Fruit fly (Drosophila melanogaster) whole organism, embryonic: ENCODE results near the gene CG32845.

Experiments used
- CG10209 ChIP-seq: fragments of 200-800 bp; sonication (Bioruptor generic); optimal IDR thresholded peaks from 3 replicates; lab custom pipeline; 2017; ENCODE audit warnings: missing biosample characterization, mild to moderate bottlenecking, missing genetic modification characterization, missing genetic modification reagents
- CG10543 ChIP-seq: fragments of 200-800 bp; sonication (Bioruptor generic); optimal IDR thresholded peaks from 3 replicates; lab custom pipeline; 2017; ENCODE audit warnings: missing biosample characterization, mild to moderate bottlenecking, missing genetic modification characterization, moderate library complexity
- CG10654 ChIP-seq: fragments of 200-800 bp; sonication (Bioruptor generic); optimal IDR thresholded peaks from 2 replicates; lab custom pipeline; 2016; ENCODE audit warnings: missing biosample characterization, missing genetic modification characterization
- CG12769 ChIP-seq: fragments of 200-800 bp; sonication (Bioruptor generic); optimal IDR thresholded peaks from 2 replicates; lab custom pipeline; 2019; ENCODE audit warnings: missing biosample characterization, mild to moderate bottlenecking, missing genetic modification characterization, moderate library complexity
- CG13424 ChIP-seq: fragments of 200-800 bp; sonication (Bioruptor generic); optimal IDR thresholded peaks from 2 replicates; lab custom pipeline; 2019; ENCODE audit warnings: missing biosample characterization, mild to moderate bottlenecking, missing genetic modification characterization, moderate library complexity
- CG15011 ChIP-seq: fragments of 200-800 bp; sonication (Bioruptor generic); optimal IDR thresholded peaks from 3 replicates; lab custom pipeline; 2018; ENCODE audit warnings: missing biosample characterization, mild to moderate bottlenecking, missing genetic modification characterization
- CG17328 ChIP-seq: fragments of 200-800 bp; sonication (Bioruptor generic); IDR thresholded peaks from 2 replicates; pipeline ENCODE4 v1.3.6; 2022; ENCODE audit warnings: missing biosample characterization, missing genetic modification characterization
- CG31365 ChIP-seq: fragments of 200-800 bp; sonication (Bioruptor generic); optimal IDR thresholded peaks from 2 replicates; lab custom pipeline; 2018; ENCODE audit warnings: missing biosample characterization, mild to moderate bottlenecking, missing genetic modification characterization
- CG31388 ChIP-seq: fragments of 200-800 bp; sonication (Bioruptor generic); optimal IDR thresholded peaks from 2 replicates; lab custom pipeline; 2016; ENCODE audit warnings: missing biosample characterization, missing genetic modification characterization
- CG31441 ChIP-seq: fragments of 200-800 bp; sonication (Bioruptor generic); IDR thresholded peaks from 2 replicates; pipeline ENCODE4 v1.3.6; 2022; ENCODE audit warnings: missing biosample characterization, missing genetic modification characterization
- CG3163 ChIP-seq: fragments of 200-800 bp; sonication (Bioruptor generic); optimal IDR thresholded peaks from 3 replicates; lab custom pipeline; 2016; ENCODE audit warnings: missing biosample characterization, missing genetic modification characterization
- CG33557 ChIP-seq: fragments of 200-800 bp; sonication (Bioruptor generic); optimal IDR thresholded peaks from 2 replicates; lab custom pipeline; 2019; ENCODE audit warnings: missing biosample characterization, mild to moderate bottlenecking, missing genetic modification characterization, moderate library complexity
- CG34422 ChIP-seq: fragments of 200-800 bp; sonication (Bioruptor generic); IDR thresholded peaks from 3 replicates; pipeline ENCODE4 v1.3.6; 2022; ENCODE audit warnings: missing biosample characterization, missing genetic modification characterization
- CG4360 ChIP-seq: fragments of 200-800 bp; sonication (Bioruptor generic); IDR thresholded peaks from 2 replicates; pipeline ENCODE4 v1.3.6; 2022; ENCODE audit warnings: missing biosample characterization, missing genetic modification characterization
- CG43689 ChIP-seq: fragments of 200-800 bp; sonication (Bioruptor generic); IDR thresholded peaks from 2 replicates; pipeline ENCODE4 v1.3.6; 2022; ENCODE audit warnings: missing biosample characterization, missing genetic modification characterization
- CG4707 ChIP-seq: fragments of 200-800 bp; sonication (Bioruptor generic); optimal IDR thresholded peaks from 2 replicates; lab custom pipeline; 2018; ENCODE audit warnings: missing biosample characterization, mild to moderate bottlenecking, missing genetic modification characterization, moderate library complexity
- CG6175 ChIP-seq: fragments of 200-800 bp; sonication (Bioruptor generic); IDR thresholded peaks from 3 replicates; pipeline ENCODE4 v1.3.6; 2022; ENCODE audit warnings: missing biosample characterization, missing genetic modification characterization
- CG6791 ChIP-seq: fragments of 200-800 bp; sonication (Bioruptor generic); IDR thresholded peaks from 3 replicates; pipeline ENCODE4 v1.3.6; 2022; ENCODE audit warnings: missing biosample characterization, missing genetic modification characterization; ENCODE audit not compliant: partially characterized antibody
- CG8089 ChIP-seq: fragments of 200-800 bp; sonication (Bioruptor generic); optimal IDR thresholded peaks from 3 replicates; lab custom pipeline; 2016; ENCODE audit warnings: missing biosample characterization, missing genetic modification characterization
- CG9876 ChIP-seq: fragments of 200-800 bp; sonication (Bioruptor generic); optimal IDR thresholded peaks from 2 replicates; lab custom pipeline; 2016; ENCODE audit warnings: missing biosample characterization, missing genetic modification characterization
- D19A ChIP-seq: fragments of 200-800 bp; optimal IDR thresholded peaks from 3 replicates; lab custom pipeline; 2019; ENCODE audit warnings: missing biosample characterization, mild to moderate bottlenecking, missing genetic modification characterization, moderate library complexity
- Deaf1 ChIP-seq: fragments of 200-800 bp; optimal IDR thresholded peaks from 3 replicates; lab custom pipeline; 2019; ENCODE audit warnings: missing biosample characterization, mild to moderate bottlenecking, missing genetic modification characterization, moderate library complexity
- Dref ChIP-seq: fragments of 200-800 bp; sonication (Bioruptor generic); IDR thresholded peaks from 2 replicates; pipeline ENCODE4 v1.3.6; 2022; ENCODE audit warnings: missing biosample characterization, missing genetic modification characterization
- Elba2 ChIP-seq: fragments of 200-800 bp; sonication (Bioruptor generic); optimal IDR thresholded peaks from 3 replicates; lab custom pipeline; 2016; ENCODE audit warnings: missing biosample characterization, missing genetic modification characterization
- HHEX ChIP-seq: fragments of 200-800 bp; sonication (Bioruptor generic); optimal IDR thresholded peaks from 3 replicates; lab custom pipeline; 2017; ENCODE audit warnings: missing biosample characterization, mild to moderate bottlenecking, missing genetic modification characterization, missing genetic modification reagents
- Hand ChIP-seq: fragments of 200-800 bp; sonication (Bioruptor generic); optimal IDR thresholded peaks from 2 replicates; lab custom pipeline; 2017; ENCODE audit warnings: mild to moderate bottlenecking, missing biosample characterization, missing genetic modification reagents, missing genetic modification characterization
- MESR4 ChIP-seq: fragments of 200-800 bp; sonication (Bioruptor generic); optimal IDR thresholded peaks from 2 replicates; lab custom pipeline; 2018; ENCODE audit warnings: missing biosample characterization, mild to moderate bottlenecking, missing genetic modification characterization, moderate library complexity
- NC2α ChIP-seq: fragments of 200-800 bp; sonication (Bioruptor generic); optimal IDR thresholded peaks from 2 replicates; lab custom pipeline; 2016; ENCODE audit warnings: missing biosample characterization, missing genetic modification characterization
- NC2β ChIP-seq: fragments of 200-800 bp; sonication (Bioruptor generic); optimal IDR thresholded peaks from 2 replicates; lab custom pipeline; 2016; ENCODE audit warnings: missing biosample characterization, missing genetic modification characterization
- Oli ChIP-seq: fragments of 200-800 bp; sonication (Bioruptor generic); optimal IDR thresholded peaks from 2 replicates; lab custom pipeline; 2018; ENCODE audit warnings: missing biosample characterization, mild to moderate bottlenecking, missing genetic modification characterization, moderate library complexity
- Xbp1 ChIP-seq: fragments of 200-800 bp; sonication (Bioruptor generic); optimal IDR thresholded peaks from 3 replicates; lab custom pipeline; 2016; ENCODE audit warnings: missing biosample characterization, mild to moderate bottlenecking, missing genetic modification characterization
- bigmax ChIP-seq: fragments of 200-800 bp; sonication (Bioruptor generic); optimal IDR thresholded peaks from 2 replicates; lab custom pipeline; 2018; ENCODE audit warnings: missing biosample characterization, mild to moderate bottlenecking, missing genetic modification characterization
- btn ChIP-seq: fragments of 200-800 bp; sonication (Bioruptor generic); optimal IDR thresholded peaks from 2 replicates; lab custom pipeline; 2016; ENCODE audit warnings: missing biosample characterization, missing genetic modification characterization
- cg ChIP-seq: fragments of 200-800 bp; sonication (Bioruptor generic); optimal IDR thresholded peaks from 3 replicates; lab custom pipeline; 2019; ENCODE audit warnings: missing biosample characterization, mild to moderate bottlenecking, missing genetic modification characterization, moderate library complexity
- chn ChIP-seq: fragments of 200-800 bp; sonication (Bioruptor generic); optimal IDR thresholded peaks from 2 replicates; lab custom pipeline; 2016; ENCODE audit warnings: missing biosample characterization, missing genetic modification characterization
- dati ChIP-seq: fragments of 200-800 bp; sonication (Bioruptor generic); IDR thresholded peaks from 2 replicates; pipeline ENCODE4 v1.3.6; 2022; ENCODE audit warnings: missing biosample characterization, missing genetic modification characterization
- fd102C ChIP-seq: fragments of 200-800 bp; sonication (Bioruptor generic); optimal IDR thresholded peaks from 2 replicates; lab custom pipeline; 2018; ENCODE audit warnings: missing biosample characterization, mild to moderate bottlenecking, missing genetic modification characterization, moderate library complexity
- gcm2 ChIP-seq: fragments of 200-800 bp; sonication (Bioruptor generic); optimal IDR thresholded peaks from 2 replicates; lab custom pipeline; 2016; ENCODE audit warnings: missing biosample characterization, missing genetic modification characterization
- grn ChIP-seq: fragments of 200-800 bp; sonication (Bioruptor generic); optimal IDR thresholded peaks from 3 replicates; lab custom pipeline; 2017; ENCODE audit warnings: missing biosample characterization, missing genetic modification characterization
- gsb ChIP-seq: fragments of 200-800 bp; sonication (Bioruptor generic); IDR thresholded peaks from 2 replicates; pipeline ENCODE4 v1.3.6; 2022; ENCODE audit warnings: missing biosample characterization, missing genetic modification characterization
- her ChIP-seq: fragments of 200-800 bp; sonication (Bioruptor generic); optimal IDR thresholded peaks from 2 replicates; lab custom pipeline; 2016; ENCODE audit warnings: missing biosample characterization, missing genetic modification characterization
- inv ChIP-seq: fragments of 200-800 bp; sonication (Bioruptor generic); IDR thresholded peaks from 2 replicates; pipeline ENCODE4 v1.3.6; 2022; ENCODE audit warnings: missing biosample characterization, missing genetic modification characterization; ENCODE audit not compliant: partially characterized antibody
- p53 ChIP-seq: fragments of 200-800 bp; sonication (Bioruptor generic); optimal IDR thresholded peaks from 2 replicates; lab custom pipeline; 2016; ENCODE audit warnings: missing biosample characterization, missing genetic modification characterization
- salm ChIP-seq: fragments of 200-800 bp; sonication (Bioruptor generic); optimal IDR thresholded peaks from 2 replicates; lab custom pipeline; 2018; ENCODE audit warnings: missing biosample characterization, mild to moderate bottlenecking, missing genetic modification characterization
- scrt ChIP-seq: fragments of 200-800 bp; sonication (Bioruptor generic); optimal IDR thresholded peaks from 2 replicates; lab custom pipeline; 2018; ENCODE audit warnings: missing biosample characterization, mild to moderate bottlenecking, missing genetic modification characterization, moderate library complexity
- tin ChIP-seq: fragments of 200-800 bp; sonication (Bioruptor generic); optimal IDR thresholded peaks from 3 replicates; lab custom pipeline; 2016; ENCODE audit warnings: missing biosample characterization, missing genetic modification characterization
- tna ChIP-seq: fragments of 200-800 bp; sonication (Bioruptor generic); IDR thresholded peaks from 2 replicates; pipeline ENCODE4 v1.3.6; 2022; ENCODE audit warnings: missing biosample characterization, missing genetic modification characterization; ENCODE audit not compliant: partially characterized antibody
- z ChIP-seq: fragments of 200-800 bp; sonication (Bioruptor generic); IDR thresholded peaks from 3 replicates; pipeline ENCODE4 v1.3.6; 2022; ENCODE audit warnings: missing biosample characterization, missing genetic modification characterization
- zen2 ChIP-seq: fragments of 200-800 bp; sonication (Bioruptor generic); IDR thresholded peaks from 3 replicates; pipeline ENCODE4 v1.3.6; 2022; ENCODE audit warnings: missing biosample characterization, missing genetic modification characterization; ENCODE audit not compliant: partially characterized antibody

The CG32845 gene

dm6 chr3L:319145-320009 lies 46.2 kb upstream of the CG32845 start, which contains the start of gene fwd (continued):
- TF ChIP-seq CG12769 (tag; lab: Kevin White, UChicago) (peak; percentile 31), CG31441 (GFP tag; lab: Robert Waterston, UW) (peak; percentile 32; the same call in 1 of the 2 replicates), HHEX (GFP tag; lab: Kevin White, UChicago) (peak; percentile 26), CG9876 (GFP tag; lab: Kevin White, UChicago) (no peak), CG33557 (GFP tag; lab: Kevin White, UChicago) (peak; percentile 54), Dref (peak; percentile 49), grn (no peak), CG3163 (GFP tag; lab: Kevin White, UChicago) (peak; percentile 38), btn (GFP tag; lab: Kevin White, UChicago) (no peak), tin (GFP tag; lab: Kevin White, UChicago) (no peak), scrt (GFP tag; lab: Kevin White, UChicago) (peak; percentile 63), cg (GFP tag; lab: Kevin White, UChicago) (peak; percentile 98), CG31365 (tag; lab: Kevin White, UChicago) (peak; percentile 14), CG8089 (no peak), CG10654 (GFP tag; lab: Kevin White, UChicago) (no peak), Oli (tag; lab: Kevin White, UChicago) (no peak), NC2α (GFP tag; lab: Kevin White, UChicago) (peak; percentile 2), Xbp1 (GFP tag; lab: Kevin White, UChicago) (peak; percentile 31), Hand (GFP tag; lab: Kevin White, UChicago) (peak; percentile 30), p53 (GFP tag; lab: Kevin White, UChicago) (no peak), CG15011 (GFP tag; lab: Kevin White, UChicago) (no peak), CG6791 (GFP tag; lab: Robert Waterston, UW) (peak; percentile 54; the same call in 1 of the 3 replicates), CG10543 (GFP tag; lab: Kevin White, UChicago) (peak; percentile 82), gsb (GFP tag; lab: Robert Waterston, UW) (no peak), her (peak; percentile 100), zen2 (GFP tag; lab: Robert Waterston, UW) (no peak), CG4360 (peak; percentile 76), CG10209 (no peak), CG17328 (GFP tag; lab: Robert Waterston, UW) (no peak), salm (no peak), dati (GFP tag; lab: Robert Waterston, UW) (no peak), gcm2 (GFP tag; lab: Kevin White, UChicago) (no peak), CG6175 (GFP tag; lab: Robert Waterston, UW) (no peak), CG34422 (peak; percentile 72; the same call in 1 of the 3 replicates), MESR4 (GFP tag; lab: Kevin White, UChicago) (peak; percentile 80), bigmax (GFP tag; lab: Kevin White, UChicago) (peak; percentile 52), chn (peak; percentile 6), Elba2 (GFP tag; lab: Kevin White, UChicago) (no peak), inv (no peak; the same call in 1 of the 2 replicates), CG4707 (GFP tag; lab: Kevin White, UChicago) (no peak), z (GFP tag; lab: Robert Waterston, UW) (peak; percentile 85), CG31388 (GFP tag; lab: Kevin White, UChicago) (no peak), NC2β (GFP tag; lab: Kevin White, UChicago) (peak; percentile 27), tna (GFP tag; lab: Robert Waterston, UW) (no peak), Deaf1 (tag; lab: Kevin White, UChicago) (peak; percentile 68), fd102C (GFP tag; lab: Kevin White, UChicago) (no peak), D19A (tag; lab: Kevin White, UChicago) (peak; percentile 36), CG13424 (peak; percentile 38), CG43689 (GFP tag; lab: Robert Waterston, UW) (no peak)
